Fruit fly (Drosophila melanogaster) whole organism, embryonic: ENCODE measurements around the gene Sik2.

Experiments used
- ATbp ChIP-seq: fragments of 200-800 bp; sonication (Bioruptor generic); optimal IDR thresholded peaks from 2 replicates; lab custom pipeline; 2017; ENCODE audit warnings: missing biosample characterization, mild to moderate bottlenecking, missing genetic modification characterization, missing genetic modification reagents
- Ada2b ChIP-seq: fragments of 200-800 bp; sonication (Bioruptor generic); IDR thresholded peaks from 2 replicates; pipeline ENCODE4 v1.3.6; 2022; ENCODE audit warnings: missing biosample characterization, missing genetic modification characterization
- Aef1 ChIP-seq: fragments of 200-800 bp; sonication (Bioruptor generic); IDR thresholded peaks from 3 replicates; pipeline ENCODE4 v1.3.6; 2022; ENCODE audit warnings: missing biosample characterization, missing genetic modification characterization
- Atf-2 ChIP-seq: fragments of 200-800 bp; sonication (Bioruptor generic); optimal IDR thresholded peaks from 2 replicates; lab custom pipeline; 2016; ENCODE audit warnings: missing biosample characterization, missing genetic modification characterization
- CG10431 ChIP-seq: fragments of 200-800 bp; sonication (Bioruptor generic); optimal IDR thresholded peaks from 3 replicates; lab custom pipeline; 2018; ENCODE audit warnings: missing biosample characterization, mild to moderate bottlenecking, missing genetic modification characterization
- CG14667 ChIP-seq: fragments of 200-800 bp; sonication (Bioruptor generic); IDR thresholded peaks from 2 replicates; pipeline ENCODE4 v1.3.6; 2022; ENCODE audit warnings: missing biosample characterization, missing genetic modification characterization
- CG16863 ChIP-seq: fragments of 200-800 bp; sonication (Bioruptor generic); optimal IDR thresholded peaks from 3 replicates; lab custom pipeline; 2016; ENCODE audit warnings: missing biosample characterization, missing genetic modification characterization
- CG17361 ChIP-seq: fragments of 200-800 bp; sonication (Bioruptor generic); IDR thresholded peaks from 3 replicates; pipeline ENCODE4 v1.3.6; 2022; ENCODE audit warnings: missing biosample characterization, missing genetic modification characterization
- CG2116 ChIP-seq: fragments of 200-800 bp; sonication (Bioruptor generic); optimal IDR thresholded peaks from 3 replicates; lab custom pipeline; 2018; ENCODE audit warnings: missing biosample characterization, mild to moderate bottlenecking, missing genetic modification characterization
- CG32767 ChIP-seq: fragments of 200-800 bp; sonication (Bioruptor generic); IDR thresholded peaks from 2 replicates; pipeline ENCODE4 v1.3.6; 2022; ENCODE audit warnings: missing biosample characterization, missing genetic modification characterization
- CG4617 ChIP-seq: fragments of 200-800 bp; sonication (Bioruptor generic); optimal IDR thresholded peaks from 3 replicates; lab custom pipeline; 2016; ENCODE audit warnings: missing biosample characterization, missing genetic modification characterization, borderline replicate concordance
- CG6254 ChIP-seq: fragments of 200-800 bp; sonication (Bioruptor generic); optimal IDR thresholded peaks from 3 replicates; lab custom pipeline; 2017; ENCODE audit warnings: mild to moderate bottlenecking, missing biosample characterization, missing genetic modification reagents, missing genetic modification characterization
- CG6683 ChIP-seq: fragments of 200-800 bp; sonication (Bioruptor generic); optimal IDR thresholded peaks from 2 replicates; lab custom pipeline; 2017; ENCODE audit warnings: missing biosample characterization, mild to moderate bottlenecking, missing genetic modification characterization, missing genetic modification reagents
- CG6765 ChIP-seq: fragments of 200-800 bp; sonication (Bioruptor generic); optimal IDR thresholded peaks from 3 replicates; lab custom pipeline; 2017; ENCODE audit warnings: missing biosample characterization, mild to moderate bottlenecking, missing genetic modification characterization
- CG9876 ChIP-seq: fragments of 200-800 bp; sonication (Bioruptor generic); optimal IDR thresholded peaks from 2 replicates; lab custom pipeline; 2016; ENCODE audit warnings: missing biosample characterization, missing genetic modification characterization
- Camta ChIP-seq: fragments of 200-800 bp; sonication (Bioruptor generic); optimal IDR thresholded peaks from 2 replicates; lab custom pipeline; 2016; ENCODE audit warnings: missing biosample characterization, missing genetic modification characterization
- CkIIα-i1 ChIP-seq: fragments of 200-800 bp; sonication (Bioruptor generic); IDR thresholded peaks from 2 replicates; pipeline ENCODE4 v1.3.6; 2022; ENCODE audit warnings: missing biosample characterization, missing genetic modification characterization
- D ChIP-seq, 2 experiments: fragments of 200-800 bp in 1 of 2; fragments of >200 bp in 1 of 2; sonication (Bioruptor generic) in 1 of 2; optimal IDR thresholded peaks; 2 replicates in 1 of 2; 3 replicates in 1 of 2; lab custom pipeline; 2017; ENCODE audit warnings: mild to moderate bottlenecking in 1 of 2, missing biosample characterization in 1 of 2, missing genetic modification characterization in 1 of 2, missing genetic modification reagents in 1 of 2
- D19A ChIP-seq: fragments of 200-800 bp; optimal IDR thresholded peaks from 3 replicates; lab custom pipeline; 2019; ENCODE audit warnings: missing biosample characterization, mild to moderate bottlenecking, missing genetic modification characterization, moderate library complexity
- Dad ChIP-seq: fragments of 200-800 bp; sonication (Bioruptor generic); optimal IDR thresholded peaks from 3 replicates; lab custom pipeline; 2016; ENCODE audit warnings: missing biosample characterization, missing genetic modification characterization
- ERR ChIP-seq: fragments of 200-800 bp; sonication (Bioruptor generic); optimal IDR thresholded peaks from 2 replicates; lab custom pipeline; 2016; ENCODE audit warnings: missing biosample characterization, missing genetic modification characterization
- Jarid2 ChIP-seq: fragments of 200-800 bp; sonication (Bioruptor generic); optimal IDR thresholded peaks from 3 replicates; lab custom pipeline; 2017; ENCODE audit warnings: mild to moderate bottlenecking, missing biosample characterization, missing genetic modification reagents, missing genetic modification characterization
- Max ChIP-seq: fragments of 200-800 bp; sonication (Bioruptor generic); optimal IDR thresholded peaks from 2 replicates; lab custom pipeline; 2016; ENCODE audit warnings: missing biosample characterization, mild to moderate bottlenecking, missing genetic modification characterization
- Meics ChIP-seq: fragments of 200-800 bp; sonication (Bioruptor generic); optimal IDR thresholded peaks from 2 replicates; lab custom pipeline; 2017; ENCODE audit warnings: missing biosample characterization, mild to moderate bottlenecking, missing genetic modification characterization
- NFAT ChIP-seq: fragments of 200-800 bp; sonication (Bioruptor generic); IDR thresholded peaks from 2 replicates; pipeline ENCODE4 v1.3.6; 2022; ENCODE audit warnings: missing biosample characterization, missing genetic modification characterization
- Rx ChIP-seq: fragments of 200-800 bp; sonication (Bioruptor generic); IDR thresholded peaks from 2 replicates; pipeline ENCODE4 v1.3.6; 2022; ENCODE audit warnings: missing biosample characterization, missing genetic modification characterization
- Sin3A ChIP-seq: fragments of >200 bp; optimal IDR thresholded peaks from 2 replicates; lab custom pipeline; 2018
- TFAM ChIP-seq: fragments of 200-800 bp; sonication (Bioruptor generic); optimal IDR thresholded peaks from 2 replicates; lab custom pipeline; 2017; ENCODE audit warnings: missing biosample characterization, missing genetic modification characterization, inconsistent platforms
- Taf1 ChIP-seq: fragments of 200-800 bp; sonication (Bioruptor generic); IDR thresholded peaks from 2 replicates; pipeline ENCODE4 v1.3.6; 2022; ENCODE audit warnings: missing biosample characterization, missing genetic modification characterization
- ac ChIP-seq: fragments of 200-800 bp; sonication (Bioruptor generic); optimal IDR thresholded peaks from 3 replicates; lab custom pipeline; 2017; ENCODE audit warnings: missing biosample characterization, mild to moderate bottlenecking, missing genetic modification characterization
- cg ChIP-seq: fragments of 200-800 bp; sonication (Bioruptor generic); optimal IDR thresholded peaks from 3 replicates; lab custom pipeline; 2019; ENCODE audit warnings: missing biosample characterization, mild to moderate bottlenecking, missing genetic modification characterization, moderate library complexity
- da ChIP-seq: fragments of 200-800 bp; sonication (Bioruptor generic); optimal IDR thresholded peaks from 2 replicates; lab custom pipeline; 2016; ENCODE audit warnings: missing biosample characterization, missing genetic modification characterization
- dysf ChIP-seq: fragments of 200-800 bp; sonication (Bioruptor generic); IDR thresholded peaks from 3 replicates; pipeline ENCODE4 v1.3.6; 2022; ENCODE audit warnings: missing biosample characterization, missing genetic modification characterization
- esg ChIP-seq: fragments of 200-800 bp; sonication (Bioruptor generic); conservative IDR thresholded peaks from 2 replicates; pipeline ENCODE4 v1.3.6; 2022; ENCODE audit warnings: missing biosample characterization, missing genetic modification characterization
- eve ChIP-seq, 2 experiments: fragments of >200 bp; optimal IDR thresholded peaks; 2 replicates each; lab custom pipeline; 2017; ENCODE audit warnings: missing biosample characterization in 2 of 2, missing genetic modification characterization in 2 of 2
- fd64A ChIP-seq: fragments of 200-800 bp; sonication (Bioruptor generic); optimal IDR thresholded peaks from 3 replicates; lab custom pipeline; 2018; ENCODE audit warnings: missing biosample characterization, mild to moderate bottlenecking, missing genetic modification characterization
- fd96Cb ChIP-seq: fragments of 200-800 bp; sonication (Bioruptor generic); optimal IDR thresholded peaks from 2 replicates; lab custom pipeline; 2018; ENCODE audit warnings: missing biosample characterization, mild to moderate bottlenecking, missing genetic modification characterization, moderate library complexity
- gsb ChIP-seq: fragments of 200-800 bp; sonication (Bioruptor generic); IDR thresholded peaks from 2 replicates; pipeline ENCODE4 v1.3.6; 2022; ENCODE audit warnings: missing biosample characterization, missing genetic modification characterization
- gsb-n ChIP-seq: fragments of 200-800 bp; sonication (Bioruptor generic); optimal IDR thresholded peaks from 3 replicates; lab custom pipeline; 2018; ENCODE audit warnings: missing biosample characterization, mild to moderate bottlenecking, missing genetic modification characterization
- gt ChIP-seq: fragments of 200-800 bp; sonication (Bioruptor generic); IDR thresholded peaks from 2 replicates; pipeline ENCODE4 v1.3.6; 2022; ENCODE audit warnings: missing biosample characterization, missing genetic modification characterization
- hbn ChIP-seq: fragments of 200-800 bp; sonication (Bioruptor generic); IDR thresholded peaks from 2 replicates; pipeline ENCODE4 v1.3.6; 2022; ENCODE audit warnings: missing biosample characterization, missing genetic modification characterization; ENCODE audit not compliant: partially characterized antibody
- jigr1 ChIP-seq: fragments of 200-800 bp; sonication (Bioruptor generic); IDR thresholded peaks from 3 replicates; pipeline ENCODE4 v1.3.6; 2022; ENCODE audit warnings: missing biosample characterization, missing genetic modification characterization
- mld ChIP-seq: fragments of 200-800 bp; sonication (Bioruptor generic); IDR thresholded peaks from 3 replicates; pipeline ENCODE4 v1.3.6; 2022; ENCODE audit warnings: missing biosample characterization, missing genetic modification characterization; ENCODE audit not compliant: partially characterized antibody
- nmo ChIP-seq: fragments of 200-800 bp; sonication (Bioruptor generic); optimal IDR thresholded peaks from 2 replicates; lab custom pipeline; 2018; ENCODE audit warnings: missing biosample characterization, mild to moderate bottlenecking, missing genetic modification characterization, moderate library complexity
- pros ChIP-seq: fragments of 200-800 bp; sonication (Bioruptor generic); optimal IDR thresholded peaks from 3 replicates; lab custom pipeline; 2019; ENCODE audit warnings: missing biosample characterization, mild to moderate bottlenecking, missing genetic modification characterization, moderate library complexity
- pum ChIP-seq: fragments of 200-800 bp; sonication (Bioruptor generic); optimal IDR thresholded peaks from 2 replicates; lab custom pipeline; 2016; ENCODE audit warnings: missing biosample characterization, missing genetic modification characterization
- ranshi ChIP-seq: fragments of 200-800 bp; sonication (Bioruptor generic); IDR thresholded peaks from 2 replicates; pipeline ENCODE4 v1.3.6; 2022; ENCODE audit warnings: missing biosample characterization, missing genetic modification characterization
- sd ChIP-seq: fragments of 200-800 bp; sonication (Bioruptor generic); optimal IDR thresholded peaks from 3 replicates; lab custom pipeline; 2018; ENCODE audit warnings: missing biosample characterization, mild to moderate bottlenecking, missing genetic modification characterization, moderate library complexity
- tio ChIP-seq: fragments of 200-800 bp; sonication (Bioruptor generic); optimal IDR thresholded peaks from 2 replicates; lab custom pipeline; 2017; ENCODE audit warnings: missing biosample characterization, missing genetic modification characterization, inconsistent platforms
- toy ChIP-seq: fragments of 200-800 bp; sonication (Bioruptor generic); IDR thresholded peaks from 2 replicates; pipeline ENCODE4 v1.3.6; 2022; ENCODE audit warnings: missing biosample characterization, missing genetic modification characterization
- zen ChIP-seq: fragments of 200-800 bp; sonication (Bioruptor generic); optimal IDR thresholded peaks from 3 replicates; lab custom pipeline; 2018; ENCODE audit warnings: missing biosample characterization, mild to moderate bottlenecking, missing genetic modification characterization, moderate library complexity
- zfh1 ChIP-seq: fragments of 200-800 bp; sonication (Bioruptor generic); IDR thresholded peaks from 3 replicates; pipeline ENCODE4 v1.3.6; 2022; ENCODE audit warnings: missing biosample characterization, missing genetic modification characterization

Sik2 gene

DNA sequence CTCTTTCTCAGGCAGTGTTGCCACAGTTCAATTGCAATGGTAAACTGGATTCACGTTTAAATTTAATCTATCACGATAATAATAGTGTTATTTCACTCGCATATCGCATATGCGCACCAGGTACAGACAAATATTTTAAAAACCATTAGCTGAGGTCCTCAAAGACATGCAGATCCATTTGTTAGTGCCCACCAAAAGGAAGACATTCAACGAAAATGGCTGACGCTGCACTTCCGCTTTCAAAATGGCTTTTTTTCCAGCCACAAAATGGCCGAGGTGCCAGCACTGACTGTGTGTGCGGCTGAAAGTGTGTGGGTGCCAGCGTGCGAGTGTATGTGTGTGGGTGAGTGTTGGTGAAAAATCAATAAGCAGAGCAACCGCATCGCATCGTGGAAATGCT lies 596 bp downstream of the Sik2 start (continued):
- no peak for TF ChIP-seq NFAT (GFP tag; lab: Robert Waterston, UW)
- peak; percentile 7 for TF ChIP-seq CG6683
- no peak for TF ChIP-seq CG14667
- TF ChIP-seq esg, result no peak
- TF ChIP-seq Camta (GFP tag; lab: Kevin White, UChicago), result no peak
- TF ChIP-seq TFAM (GFP tag; lab: Kevin White, UChicago), result no peak
- TF ChIP-seq CG16863 (GFP tag; lab: Kevin White, UChicago), result peak; percentile 18
- peak; percentile 62 for TF ChIP-seq nmo (GFP tag; lab: Kevin White, UChicago)
- peak; percentile 3 for TF ChIP-seq fd96Cb (tag; lab: Kevin White, UChicago)
- peak; percentile 17 for TF ChIP-seq D19A (tag; lab: Kevin White, UChicago)
- no peak for TF ChIP-seq Ada2b
- TF ChIP-seq hbn (GFP tag; lab: Robert Waterston, UW), result no peak
- TF ChIP-seq fd64A (GFP tag; lab: Kevin White, UChicago), result peak; percentile 60
- no peak for TF ChIP-seq tio
- TF ChIP-seq Sin3A (lab: Kevin White, UChicago), result no peak
- peak; percentile 1 for TF ChIP-seq gsb-n (tag; lab: Kevin White, UChicago)
- no peak for TF ChIP-seq Aef1
- TF ChIP-seq ATbp (GFP tag; lab: Kevin White, UChicago), result peak; percentile 44
- TF ChIP-seq D (optimal IDR thresholded peaks at IDR 0.05; lab: Kevin White, UChicago), result no peak
- peak; percentile 24 for TF ChIP-seq D (GFP tag; optimal IDR thresholded peaks at IDR 0.05; lab: Kevin White, UChicago)
- peak; percentile 40 for TF ChIP-seq Meics (GFP tag; lab: Kevin White, UChicago)
- no peak for TF ChIP-seq pros (GFP tag; lab: Kevin White, UChicago)
- no peak for TF ChIP-seq Dad (GFP tag; lab: Kevin White, UChicago)
- peak; percentile 47 for TF ChIP-seq CG10431 (GFP tag; lab: Kevin White, UChicago)
- TF ChIP-seq toy (GFP tag; lab: Robert Waterston, UW), result no peak
- no peak for TF ChIP-seq Rx (GFP tag; lab: Robert Waterston, UW)
- TF ChIP-seq CG32767 (GFP tag; lab: Robert Waterston, UW), result no peak
- no peak for TF ChIP-seq CG9876 (GFP tag; lab: Kevin White, UChicago)
- no peak for TF ChIP-seq da (GFP tag; lab: Kevin White, UChicago)
- peak; percentile 30 for TF ChIP-seq zen (tag; lab: Kevin White, UChicago)
- no peak for TF ChIP-seq Max (GFP tag; lab: Kevin White, UChicago)
- TF ChIP-seq Taf1 (GFP tag; lab: Robert Waterston, UW), result no peak
- no peak; the same call in 2 of the 3 replicates for TF ChIP-seq CG17361 (GFP tag; lab: Robert Waterston, UW)
- TF ChIP-seq sd (tag; lab: Kevin White, UChicago), result no peak
- no peak for TF ChIP-seq ERR
- no peak for TF ChIP-seq CG4617 (GFP tag; lab: Kevin White, UChicago)
- TF ChIP-seq CG6254 (GFP tag; lab: Kevin White, UChicago), result peak; percentile 36
- TF ChIP-seq CkIIα-i1, result no peak
- peak; percentile 17 for TF ChIP-seq Jarid2 (GFP tag; lab: Kevin White, UChicago)
- TF ChIP-seq Atf-2, result no peak
- TF ChIP-seq gsb (GFP tag; lab: Robert Waterston, UW), result no peak
- no peak for TF ChIP-seq dysf
- peak; percentile 79 for TF ChIP-seq cg
- peak; percentile 5 for TF ChIP-seq ac
- TF ChIP-seq jigr1 (GFP tag; lab: Robert Waterston, UW), result no peak
- TF ChIP-seq zfh1, result peak; percentile 39; the same call in 1 of the 3 replicates
- TF ChIP-seq gt (GFP tag; lab: Robert Waterston, UW), result no peak
- peak; percentile 50 for TF ChIP-seq ranshi (GFP tag; lab: Robert Waterston, UW)
- no peak for TF ChIP-seq pum
- no peak for TF ChIP-seq CG6765 (GFP tag; lab: Kevin White, UChicago)
- peak; percentile 39 for TF ChIP-seq CG2116 (GFP tag; lab: Kevin White, UChicago)
- TF ChIP-seq mld (GFP tag; lab: Robert Waterston, UW), result no peak
- no peak for TF ChIP-seq eve (GFP tag; optimal IDR thresholded peaks at IDR 0.05; lab: Kevin White, UChicago)
